Fruit fly (Drosophila melanogaster) whole organism, embryonic: ENCODE measurements around the gene CG5068.

Source experiments
- CG10147 ChIP-seq: fragments of 200-800 bp; sonication (Bioruptor generic); optimal IDR thresholded peaks from 2 replicates; lab custom pipeline; 2019; ENCODE audit warnings: missing biosample characterization, mild to moderate bottlenecking, missing genetic modification characterization, moderate library complexity
- CG10267 ChIP-seq: fragments of 200-800 bp; sonication (Bioruptor generic); optimal IDR thresholded peaks from 2 replicates; lab custom pipeline; 2018; ENCODE audit warnings: missing biosample characterization, mild to moderate bottlenecking, missing genetic modification characterization, moderate library complexity
- CG11085 ChIP-seq: fragments of 200-800 bp; sonication (Bioruptor generic); IDR thresholded peaks from 2 replicates; pipeline ENCODE4 v1.3.6; 2022; ENCODE audit warnings: missing biosample characterization, missing genetic modification characterization
- CG14014 ChIP-seq: fragments of 200-800 bp; sonication (Bioruptor generic); IDR thresholded peaks from 2 replicates; pipeline ENCODE4 v1.3.6; 2022; ENCODE audit warnings: missing biosample characterization, missing genetic modification characterization
- CG15269 ChIP-seq: fragments of 200-800 bp; sonication (Bioruptor generic); optimal IDR thresholded peaks from 2 replicates; lab custom pipeline; 2018; ENCODE audit warnings: missing biosample characterization, mild to moderate bottlenecking, missing genetic modification characterization, moderate library complexity
- CG18599 ChIP-seq: fragments of 200-800 bp; sonication (Bioruptor generic); optimal IDR thresholded peaks from 3 replicates; lab custom pipeline; 2017; ENCODE audit warnings: missing biosample characterization, missing genetic modification characterization, mild to moderate bottlenecking, moderate library complexity, missing genetic modification reagents
- CG32767 ChIP-seq: fragments of 200-800 bp; sonication (Bioruptor generic); IDR thresholded peaks from 2 replicates; pipeline ENCODE4 v1.3.6; 2022; ENCODE audit warnings: missing biosample characterization, missing genetic modification characterization
- CG4360 ChIP-seq: fragments of 200-800 bp; sonication (Bioruptor generic); IDR thresholded peaks from 2 replicates; pipeline ENCODE4 v1.3.6; 2022; ENCODE audit warnings: missing biosample characterization, missing genetic modification characterization
- CG5180 ChIP-seq: fragments of 200-800 bp; sonication (Bioruptor generic); optimal IDR thresholded peaks from 3 replicates; lab custom pipeline; 2017; ENCODE audit warnings: missing biosample characterization, missing genetic modification characterization, mild to moderate bottlenecking, moderate library complexity, missing genetic modification reagents
- CG6683 ChIP-seq: fragments of 200-800 bp; sonication (Bioruptor generic); optimal IDR thresholded peaks from 2 replicates; lab custom pipeline; 2017; ENCODE audit warnings: missing biosample characterization, mild to moderate bottlenecking, missing genetic modification characterization, missing genetic modification reagents
- CG7271 ChIP-seq: fragments of 200-800 bp; sonication (Bioruptor generic); optimal IDR thresholded peaks from 2 replicates; lab custom pipeline; 2018; ENCODE audit warnings: missing biosample characterization, mild to moderate bottlenecking, missing genetic modification characterization, moderate library complexity
- CTCF ChIP-seq: fragments of 200-800 bp; sonication (Bioruptor generic); optimal IDR thresholded peaks from 2 replicates; lab custom pipeline; 2017; ENCODE audit warnings: missing biosample characterization, mild to moderate bottlenecking, missing genetic modification characterization, moderate library complexity
- Dad ChIP-seq: fragments of 200-800 bp; sonication (Bioruptor generic); optimal IDR thresholded peaks from 3 replicates; lab custom pipeline; 2016; ENCODE audit warnings: missing biosample characterization, missing genetic modification characterization
- Deaf1 ChIP-seq: fragments of 200-800 bp; optimal IDR thresholded peaks from 3 replicates; lab custom pipeline; 2019; ENCODE audit warnings: missing biosample characterization, mild to moderate bottlenecking, missing genetic modification characterization, moderate library complexity
- ERR ChIP-seq: fragments of 200-800 bp; sonication (Bioruptor generic); optimal IDR thresholded peaks from 2 replicates; lab custom pipeline; 2016; ENCODE audit warnings: missing biosample characterization, missing genetic modification characterization
- Hey ChIP-seq: fragments of 200-800 bp; sonication (Bioruptor generic); optimal IDR thresholded peaks from 3 replicates; lab custom pipeline; 2018; ENCODE audit warnings: missing biosample characterization, mild to moderate bottlenecking, missing genetic modification characterization
- Hmr ChIP-seq: fragments of 200-800 bp; sonication (Bioruptor generic); optimal IDR thresholded peaks from 3 replicates; lab custom pipeline; 2017; ENCODE audit warnings: mild to moderate bottlenecking, missing biosample characterization, missing genetic modification reagents, missing genetic modification characterization
- MTF-1 ChIP-seq: fragments of 200-800 bp; sonication (Bioruptor generic); optimal IDR thresholded peaks from 2 replicates; lab custom pipeline; 2018; ENCODE audit warnings: missing biosample characterization, mild to moderate bottlenecking, missing genetic modification characterization, borderline replicate concordance
- Med ChIP-seq: fragments of 200-800 bp; sonication (Bioruptor generic); peaks from one replicate; lab custom pipeline; 2016; ENCODE audit warnings: missing biosample characterization, missing genetic modification characterization, mild to moderate bottlenecking, inconsistent platforms, moderate library complexity
- Nf-YC ChIP-seq: fragments of 200-800 bp; optimal IDR thresholded peaks from 3 replicates; lab custom pipeline; 2019; ENCODE audit warnings: missing biosample characterization, mild to moderate bottlenecking, missing genetic modification characterization, moderate library complexity
- Pdp1 ChIP-seq, 2 experiments: fragments of 200-800 bp; sonication (Bioruptor generic); optimal IDR thresholded peaks; 3 replicates each; lab custom pipeline; 2016; ENCODE audit warnings: missing biosample characterization in 2 of 2, missing genetic modification characterization in 2 of 2, mild to moderate bottlenecking in 1 of 2, moderate library complexity in 1 of 2
- Poxn ChIP-seq: fragments of 200-800 bp; sonication (Bioruptor generic); IDR thresholded peaks from 2 replicates; pipeline ENCODE4 v1.3.6; 2022; ENCODE audit warnings: missing biosample characterization, missing genetic modification characterization
- Scr ChIP-seq: fragments of 200-800 bp; sonication (Bioruptor generic); IDR thresholded peaks from 2 replicates; pipeline ENCODE4 v1.3.6; 2022; ENCODE audit warnings: missing biosample characterization, missing genetic modification characterization; ENCODE audit not compliant: partially characterized antibody
- Sox102F ChIP-seq: fragments of 200-800 bp; sonication (Bioruptor generic); optimal IDR thresholded peaks from 2 replicates; lab custom pipeline; 2018; ENCODE audit warnings: missing biosample characterization, mild to moderate bottlenecking, missing genetic modification characterization, moderate library complexity
- abd-A ChIP-seq: fragments of 200-800 bp; sonication (Bioruptor generic); optimal IDR thresholded peaks from 3 replicates; lab custom pipeline; 2019; ENCODE audit warnings: missing biosample characterization, mild to moderate bottlenecking, missing genetic modification characterization, moderate library complexity
- az2 ChIP-seq: fragments of 200-800 bp; sonication (Bioruptor generic); optimal IDR thresholded peaks from 3 replicates; lab custom pipeline; 2016; ENCODE audit warnings: missing biosample characterization, missing genetic modification characterization
- bcd ChIP-seq: fragments of 200-800 bp; sonication (Bioruptor generic); optimal IDR thresholded peaks from 2 replicates; lab custom pipeline; 2017; ENCODE audit warnings: missing biosample characterization, mild to moderate bottlenecking, missing genetic modification characterization
- cg ChIP-seq: fragments of 200-800 bp; sonication (Bioruptor generic); optimal IDR thresholded peaks from 3 replicates; lab custom pipeline; 2019; ENCODE audit warnings: missing biosample characterization, mild to moderate bottlenecking, missing genetic modification characterization, moderate library complexity
- chinmo ChIP-seq: fragments of 200-800 bp; sonication (Bioruptor generic); IDR thresholded peaks from 4 replicates; pipeline ENCODE4 v1.3.6; 2022; ENCODE audit warnings: missing biosample characterization, missing genetic modification characterization; ENCODE audit not compliant: partially characterized antibody
- fru ChIP-seq: fragments of >200 bp; optimal IDR thresholded peaks from 2 replicates; lab custom pipeline; 2017
- fu2 ChIP-seq: fragments of 200-800 bp; sonication (Bioruptor generic); optimal IDR thresholded peaks from 2 replicates; lab custom pipeline; 2016; ENCODE audit warnings: missing biosample characterization, missing genetic modification characterization
- gce ChIP-seq: fragments of 200-800 bp; sonication (Bioruptor generic); IDR thresholded peaks from 3 replicates; pipeline ENCODE4 v1.3.6; 2022; ENCODE audit warnings: missing biosample characterization, missing genetic modification characterization
- h ChIP-seq: fragments of >200 bp; optimal IDR thresholded peaks from 2 replicates; lab custom pipeline; 2017
- lmd ChIP-seq: fragments of 200-800 bp; sonication (Bioruptor generic); IDR thresholded peaks from 2 replicates; pipeline ENCODE4 v1.3.6; 2022; ENCODE audit warnings: missing biosample characterization, missing genetic modification characterization
- onecut ChIP-seq: fragments of 200-800 bp; sonication (Bioruptor generic); IDR thresholded peaks from 2 replicates; pipeline ENCODE4 v1.3.6; 2022; ENCODE audit warnings: missing biosample characterization, missing genetic modification characterization
- pfk ChIP-seq: fragments of 200-800 bp; sonication (Bioruptor generic); optimal IDR thresholded peaks from 2 replicates; lab custom pipeline; 2018; ENCODE audit warnings: missing biosample characterization, mild to moderate bottlenecking, missing genetic modification characterization, moderate library complexity
- prd ChIP-seq, 3 experiments: fragments of >200 bp in 2 of 3; fragments of 200-800 bp in 1 of 3; sonication (Bioruptor generic) in 1 of 3; optimal IDR thresholded peaks in 2 of 3; IDR thresholded peaks in 1 of 3; 2 replicates in 2 of 3; 3 replicates in 1 of 3; pipeline versions ENCODE4 v1.3.6 to Lab custom; 2017 to 2022; ENCODE audit warnings: missing biosample characterization in 1 of 3, missing genetic modification characterization in 1 of 3
- scrt ChIP-seq: fragments of 200-800 bp; sonication (Bioruptor generic); optimal IDR thresholded peaks from 2 replicates; lab custom pipeline; 2018; ENCODE audit warnings: missing biosample characterization, mild to moderate bottlenecking, missing genetic modification characterization, moderate library complexity
- sug ChIP-seq: fragments of 200-800 bp; optimal IDR thresholded peaks from 2 replicates; lab custom pipeline; 2019; ENCODE audit warnings: missing biosample characterization, mild to moderate bottlenecking, missing genetic modification characterization, moderate library complexity
- trem ChIP-seq: fragments of 200-800 bp; optimal IDR thresholded peaks from 3 replicates; lab custom pipeline; 2019; ENCODE audit warnings: missing biosample characterization, mild to moderate bottlenecking, missing genetic modification characterization, moderate library complexity
- trh ChIP-seq: fragments of 200-800 bp; sonication (Bioruptor generic); optimal IDR thresholded peaks from 2 replicates; lab custom pipeline; 2016; ENCODE audit warnings: missing biosample characterization, missing genetic modification characterization

The CG5068 gene

dm6 chr3L:8950955-8951354 lies 35.6 kb upstream of the CG5068 start (continued):
- no peak for TF ChIP-seq MTF-1 (GFP tag; lab: Kevin White, UChicago)
- TF ChIP-seq Hmr (GFP tag; lab: Kevin White, UChicago): peak; percentile 56
- TF ChIP-seq Sox102F (GFP tag; lab: Kevin White, UChicago): peak; percentile 78
- peak; percentile 7 for TF ChIP-seq Nf-YC (tag; lab: Kevin White, UChicago)
- peak; percentile 26 for TF ChIP-seq CG5180 (GFP tag; lab: Kevin White, UChicago)
- peak; percentile 45 for TF ChIP-seq az2 (GFP tag; lab: Kevin White, UChicago)
- TF ChIP-seq CG14014: 0 out of 2 replicates have a peak, but pooled peaks have one; percentile 26
- TF ChIP-seq CG15269 (tag; lab: Kevin White, UChicago): peak; percentile 70
- peak; percentile 56 for TF ChIP-seq CG18599
- peak; percentile 28; the same call in 1 of the 2 replicates for TF ChIP-seq lmd (GFP tag; lab: Robert Waterston, UW)

- TF ChIP-seq chinmo (GFP tag; lab: Robert Waterston, UW) (0 out of 4 replicates have a peak, but pooled peaks have one; percentile 45), cg (peak; percentile 71), fu2 (GFP tag; lab: Kevin White, UChicago) (no peak), onecut (GFP tag; lab: Robert Waterston, UW) (peak; percentile 65; the same call in 1 of the 2 replicates), CG6683 (GFP tag; lab: Kevin White, UChicago) (no peak), CTCF (GFP tag; lab: Kevin White, UChicago) (no peak), CG11085 (GFP tag; lab: Robert Waterston, UW) (no peak), Dad (no peak), CG10147 (no peak), trh (no peak), CG32767 (GFP tag; lab: Robert Waterston, UW) (peak; percentile 52), bcd (no peak), Nf-YC (tag; lab: Kevin White, UChicago) (peak; percentile 4), sug (tag; lab: Kevin White, UChicago) (peak; percentile 49), prd (optimal IDR thresholded peaks at IDR 0.05; lab: Kevin White, UChicago) (no peak), prd (GFP tag; IDR thresholded peaks at IDR 0.05; lab: Robert Waterston, UW) (no peak), fru (lab: Kevin White, UChicago) (no peak), CG18599 (no peak), pfk (GFP tag; lab: Kevin White, UChicago) (no peak), CG7271 (tag; lab: Kevin White, UChicago) (no peak), Deaf1 (tag; lab: Kevin White, UChicago) (peak; percentile 91), Poxn (no peak), ERR (GFP tag; lab: Kevin White, UChicago) (no peak), scrt (GFP tag; lab: Kevin White, UChicago) (no peak), Scr (GFP tag; lab: Robert Waterston, UW) (0 out of 2 replicates have a peak, but pooled peaks have one; percentile 14), h (lab: Kevin White, UChicago) (no peak), CG10267 (tag; lab: Kevin White, UChicago) (no peak), Pdp1 (GFP tag; optimal IDR thresholded peaks at IDR 0.05; lab: Kevin White, UChicago) (no peak), Hey (peak; percentile 24), Med (GFP tag; lab: Kevin White, UChicago) (peak; percentile 69), CG4360 (GFP tag; lab: Robert Waterston, UW) (peak; percentile 57), abd-A (tag; lab: Kevin White, UChicago) (peak; percentile 62), gce (no peak), trem (no peak)
- TF ChIP-seq, all 482 proteins: peak for 12
These were observed 35.0 kb upstream of the CG5068 start for dm6 chr3L:8951507-8951906.
